Fruit fly (Drosophila melanogaster) whole organism, prepupa: ENCODE results near the gene CG10761.

ENCODE experiments used
- CG11762 ChIP-seq: fragments of 200-800 bp; sonication (Bioruptor generic); optimal IDR thresholded peaks from 3 replicates; lab custom pipeline; 2016; ENCODE audit warnings: missing biosample characterization, missing genetic modification characterization; ENCODE audit not compliant: insufficient read depth
- esn ChIP-seq: fragments of 200-800 bp; sonication (Bioruptor generic); optimal IDR thresholded peaks from 2 replicates; lab custom pipeline; 2016; ENCODE audit warnings: missing biosample characterization, mild to moderate bottlenecking, missing genetic modification characterization, moderate library complexity
- pdm3 ChIP-seq: fragments of 200-800 bp; sonication (Bioruptor generic); optimal IDR thresholded peaks from 3 replicates; lab custom pipeline; 2016; ENCODE audit warnings: missing biosample characterization, missing genetic modification characterization
- ss ChIP-seq, 2 experiments: fragments of 200-800 bp; sonication (Bioruptor generic); optimal IDR thresholded peaks; 2 replicates in 1 of 2; 3 replicates in 1 of 2; lab custom pipeline; 2017 to 2018; ENCODE audit warnings: mild to moderate bottlenecking in 2 of 2, missing biosample characterization in 2 of 2, missing genetic modification characterization in 2 of 2, moderate library complexity in 1 of 2

DNA sequence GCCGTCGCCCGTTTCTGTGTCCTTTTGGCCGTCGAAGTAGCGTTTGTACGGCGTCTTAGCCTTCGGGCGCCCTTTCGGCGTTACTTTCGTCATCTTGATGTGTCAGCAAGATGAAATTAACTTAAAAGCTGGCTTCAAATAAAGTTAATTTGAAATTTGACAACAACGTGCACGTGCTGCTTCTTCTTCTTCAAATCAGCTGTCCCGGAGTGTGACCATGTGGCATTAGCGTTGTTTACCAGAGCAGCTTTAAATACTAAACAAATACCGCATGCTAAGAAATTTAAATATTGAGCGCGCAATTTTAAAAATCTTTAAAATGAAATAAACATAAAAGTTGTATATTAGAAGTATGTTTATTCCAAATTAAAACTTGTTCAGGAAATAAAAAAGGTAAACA, 41.7 kb downstream of the CG10761 start, which contains the start of gene CG2260:
- TF ChIP-seq ss (GFP tag; optimal IDR thresholded peaks at IDR 0.05; lab: Kevin White, UChicago), result no peak
- no peak for TF ChIP-seq esn (GFP tag; lab: Kevin White, UChicago)
- TF ChIP-seq pdm3, result no peak
- no peak for TF ChIP-seq CG11762 (GFP tag; lab: Kevin White, UChicago)
